Worm (Caenorhabditis elegans): Measurements from ENCODE around the gene sel-9.

DNA sequence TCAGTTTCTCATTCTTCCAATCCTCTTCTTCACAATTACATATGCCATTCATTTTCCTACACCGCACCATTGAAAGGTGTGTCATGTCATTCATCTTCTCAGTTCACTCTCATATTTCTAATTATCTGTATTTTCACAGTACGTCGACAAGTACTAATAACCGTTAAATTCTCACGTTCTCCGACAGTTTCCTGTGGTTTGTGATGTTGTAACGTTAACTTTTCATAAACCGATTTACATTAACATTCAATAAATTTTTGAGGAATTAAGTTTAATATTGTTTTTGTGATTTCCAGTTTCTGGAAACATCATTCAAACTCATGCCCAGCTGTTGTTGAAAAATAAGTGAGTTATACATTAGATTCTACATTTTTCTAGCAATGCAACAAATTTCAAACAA lies 32.0 kb upstream of the sel-9 start, which contains the start of gene tmd-2:
- no peak for TF ChIP-seq ztf-7 (tag; optimal IDR thresholded peaks at IDR 0.05)
- TF ChIP-seq aly-2 (tag; optimal IDR thresholded peaks at IDR 0.05): no peak
- no peak for TF ChIP-seq set-16 (GFP tag; IDR thresholded peaks at IDR 0.05)
- TF ChIP-seq mdl-1 (tag; optimal IDR thresholded peaks at IDR 0.05): no peak
- no peak for TF ChIP-seq zag-1 (tag; optimal IDR thresholded peaks at IDR 0.05)
- TF ChIP-seq fkh-10 (GFP tag; optimal IDR thresholded peaks at IDR 0.05): no peak
- no peak for TF ChIP-seq ces-1 (GFP tag; optimal IDR thresholded peaks at IDR 0.05)

Data from whole organism, L4 larva.